Worm (Caenorhabditis elegans): ENCODE results near the gene nhx-6.

nhx-6 gene

DNA sequence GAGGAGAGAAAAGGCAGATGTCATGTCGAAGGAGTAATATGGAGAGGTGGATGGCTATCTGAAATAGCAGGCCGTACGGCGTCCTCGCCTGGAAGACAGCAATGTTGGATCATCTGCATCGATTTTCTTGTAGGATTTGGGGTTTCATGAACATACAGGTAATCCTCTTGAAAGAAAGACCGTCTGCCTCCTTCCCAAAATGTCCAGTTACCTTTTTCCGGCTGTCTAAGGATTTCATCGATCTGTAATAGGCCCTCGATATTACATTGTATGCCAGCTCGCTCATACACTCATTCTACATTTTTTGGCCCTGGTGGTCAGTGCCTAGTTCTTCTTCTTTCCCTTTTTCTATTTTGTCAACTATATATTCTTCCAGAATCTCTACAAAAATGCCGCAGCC, 51.8 kb downstream of the nhx-6 start, which contains the start of the genes fbxb-5 and btb-8:
TSS of gene fbxb-5 (minus strand) at position 101 of the 400 bp plus-strand sequence.
TSS of gene btb-8 (plus strand) at position 377 of the 400 bp plus-strand sequence.
- no peak for TF ChIP-seq tbx-2 (tag; optimal IDR thresholded peaks at IDR 0.05)
- TF ChIP-seq nhr-23 (tag; optimal IDR thresholded peaks at IDR 0.05), result no peak
- no peak for TF ChIP-seq ZK546.5 (tag; optimal IDR thresholded peaks at IDR 0.05)
- no peak for TF ChIP-seq nhr-67 (tag; optimal IDR thresholded peaks at IDR 0.05)
- TF ChIP-seq unc-39 (tag; optimal IDR thresholded peaks at IDR 0.05), result no peak
- no peak for TF ChIP-seq fkh-10 (GFP tag; optimal IDR thresholded peaks at IDR 0.05)
- no peak for TF ChIP-seq elt-2 (tag; optimal IDR thresholded peaks at IDR 0.05)
- TF ChIP-seq nhr-11 (tag; optimal IDR thresholded peaks at IDR 0.05), result no peak
